Fruit fly (Drosophila melanogaster) Kc167 (cell line): ENCODE data around the gene halo.

ENCODE experiments used
- Myc ChIP-seq: fragments of >200 bp; optimal IDR thresholded peaks from 2 replicates; lab custom pipeline; 2017; ENCODE audit warnings: missing external identifiers
- psq ChIP-seq: fragments of >200 bp; optimal IDR thresholded peaks from 2 replicates; lab custom pipeline; 2017; ENCODE audit warnings: missing external identifiers

DNA sequence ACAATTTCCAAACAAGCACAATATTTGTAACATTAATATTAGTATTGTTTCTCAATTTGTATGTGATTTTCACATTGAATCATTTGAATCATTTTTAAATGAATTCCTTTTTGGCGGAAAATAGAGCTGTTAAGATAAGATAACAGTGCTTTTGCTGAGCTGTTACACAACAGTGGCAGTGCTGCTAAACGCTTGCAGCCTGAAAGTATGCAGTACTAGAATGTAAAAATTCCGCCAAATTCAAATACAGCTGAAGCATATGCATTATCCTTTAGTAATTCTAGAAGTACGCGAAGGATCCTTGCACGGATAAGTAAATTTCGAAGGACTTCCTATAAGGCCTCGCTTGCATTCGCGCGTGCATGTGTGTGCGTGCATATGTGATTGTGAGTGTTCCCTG lies 13.7 kb downstream of the halo start:
- TF ChIP-seq psq (lab: Kevin White, UChicago) (no peak), Myc (lab: Kevin White, UChicago) (no peak)
